Fruit fly (Drosophila melanogaster) whole organism, embryonic: ENCODE results near the gene Nrx-IV.

Experiments
- CG1024 ChIP-seq: fragments of 200-800 bp; sonication (Bioruptor generic); IDR thresholded peaks from 2 replicates; pipeline ENCODE4 v1.3.6; 2022; ENCODE audit warnings: missing biosample characterization, missing genetic modification characterization
- CG9797 ChIP-seq: fragments of 200-800 bp; sonication (Bioruptor generic); optimal IDR thresholded peaks from 3 replicates; lab custom pipeline; 2018; ENCODE audit warnings: missing biosample characterization, mild to moderate bottlenecking, missing genetic modification characterization
- Dip3 ChIP-seq: fragments of 200-800 bp; sonication (Bioruptor generic); optimal IDR thresholded peaks from 3 replicates; lab custom pipeline; 2016; ENCODE audit warnings: missing biosample characterization, missing genetic modification characterization
- Nf-YB ChIP-seq: fragments of 200-800 bp; sonication (Bioruptor generic); optimal IDR thresholded peaks from 3 replicates; lab custom pipeline; 2019; ENCODE audit warnings: missing biosample characterization, mild to moderate bottlenecking, missing genetic modification characterization, moderate library complexity

DNA sequence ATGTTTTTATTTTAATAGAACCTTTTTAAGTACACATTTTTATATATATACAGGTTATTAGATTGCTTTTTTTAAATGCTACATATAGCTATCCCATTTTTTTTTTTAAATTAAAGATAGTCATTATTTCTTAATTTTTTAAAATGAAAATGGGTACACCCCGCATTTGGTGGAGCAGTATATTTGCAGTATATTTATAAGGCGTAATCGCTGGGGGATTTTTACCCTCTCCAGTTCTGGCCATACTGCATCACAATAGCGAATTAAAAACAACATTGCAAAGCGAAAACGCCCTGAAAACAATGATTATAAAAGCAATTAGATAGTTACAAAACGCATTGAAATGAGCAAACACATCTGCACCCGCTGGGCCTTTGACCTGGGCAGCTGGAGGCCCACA is 2.7 kb downstream of the Nrx-IV start, which contains the start of gene CG32099:
- TF ChIP-seq CG9797 (GFP tag; lab: Kevin White, UChicago), result no peak
- TF ChIP-seq Dip3 (GFP tag; lab: Kevin White, UChicago), result no peak
- TF ChIP-seq Nf-YB (GFP tag; lab: Kevin White, UChicago), result no peak
- TF ChIP-seq CG1024 (GFP tag; lab: Robert Waterston, UW), result no peak
